Fruit fly (Drosophila melanogaster): Measurements from ENCODE around the gene PpV.

DNA sequence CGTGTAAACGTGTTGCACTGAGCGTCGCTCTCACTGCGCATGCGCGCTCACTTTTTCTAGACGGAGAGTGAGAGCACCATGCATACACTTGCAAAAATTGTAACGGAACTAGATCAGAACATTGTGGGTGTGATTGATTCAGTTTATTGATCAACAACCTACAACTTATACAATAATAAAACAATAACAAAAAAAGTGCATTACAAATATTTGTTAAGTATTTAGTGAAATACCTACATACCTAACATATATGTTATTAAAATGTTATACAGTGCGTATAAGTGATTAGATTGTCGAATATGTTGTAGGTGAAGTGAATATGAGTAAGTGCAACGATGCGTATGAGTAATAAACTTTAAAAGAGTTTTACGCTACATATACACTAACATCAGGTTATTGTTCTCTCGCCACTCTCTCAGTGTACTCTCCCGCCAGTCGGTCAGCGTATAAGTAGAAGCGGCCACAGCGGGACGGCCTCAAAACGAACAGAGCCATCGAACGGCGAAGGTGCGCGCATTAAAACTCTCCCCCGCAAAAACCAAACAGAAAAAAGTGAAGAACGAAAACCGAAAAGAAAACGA lies 42.3 kb downstream of the PpV start, which contains the start of gene CG42240:
- TF ChIP-seq h (optimal IDR thresholded peaks at IDR 0.05) = no peak
- no peak for TF ChIP-seq psq (optimal IDR thresholded peaks at IDR 0.05)

Data from Kc167 (cell line).